Worm (Caenorhabditis elegans) whole organism, L2 larva: ENCODE measurements around the gene R10H10.7.

ENCODE experiments used
- C34F6.9 ChIP-seq: fragments of 150-350 bp; optimal IDR thresholded peaks from 2 replicates; lab custom pipeline; 2014; ENCODE audit warnings: missing biosample characterization, missing genetic modification characterization
- F13H6.1 ChIP-seq: sonication (generic microtip); optimal IDR thresholded peaks from 2 replicates; lab custom pipeline; 2016; ENCODE audit warnings: missing genetic modification characterization, missing compliant biosample characterization
- egl-27 ChIP-seq: sonication (generic microtip); optimal IDR thresholded peaks from 3 replicates; lab custom pipeline; 2017; ENCODE audit warnings: missing biosample characterization, missing genetic modification reagents, missing genetic modification characterization
- fos-1 ChIP-seq: fragments of 150-350 bp; optimal IDR thresholded peaks from 2 replicates; lab custom pipeline; 2014; ENCODE audit warnings: missing biosample characterization, missing genetic modification characterization
- lin-39 ChIP-seq: fragments of 150-350 bp; optimal IDR thresholded peaks from 2 replicates; lab custom pipeline; 2014; ENCODE audit warnings: missing biosample characterization, missing genetic modification reagents, missing genetic modification characterization
- mbf-1 ChIP-seq: sonication (generic microtip); optimal IDR thresholded peaks from 2 replicates; lab custom pipeline; 2017; ENCODE audit warnings: missing biosample characterization, missing genetic modification characterization
- mdl-1 ChIP-seq, 2 experiments: fragments of 150-350 bp in 1 of 2; sonication (generic microtip) in 1 of 2; optimal IDR thresholded peaks; 2 replicates each; lab custom pipeline; 2017; ENCODE audit warnings: missing biosample characterization in 2 of 2, missing genetic modification characterization in 2 of 2
- nhr-21 ChIP-seq: fragments of 150-350 bp; optimal IDR thresholded peaks from 2 replicates; lab custom pipeline; 2014; ENCODE audit warnings: missing biosample characterization, missing genetic modification characterization
- nhr-237 ChIP-seq: fragments of 150-350 bp; optimal IDR thresholded peaks from 2 replicates; lab custom pipeline; 2014; ENCODE audit warnings: missing biosample characterization, missing genetic modification characterization
- nhr-77 ChIP-seq: fragments of 150-350 bp; optimal IDR thresholded peaks from 2 replicates; lab custom pipeline; 2014; ENCODE audit warnings: missing biosample characterization, missing genetic modification characterization
- skn-1 ChIP-seq: sonication (generic microtip); optimal IDR thresholded peaks from 2 replicates; lab custom pipeline; 2017; ENCODE audit warnings: missing biosample characterization, missing genetic modification characterization
- unc-62 ChIP-seq: fragments of 150-350 bp; optimal IDR thresholded peaks from 2 replicates; lab custom pipeline; 2014; ENCODE audit warnings: missing biosample characterization, missing genetic modification reagents, missing genetic modification characterization
- zag-1 ChIP-seq: fragments of 150-350 bp; optimal IDR thresholded peaks from 2 replicates; lab custom pipeline; 2014; ENCODE audit warnings: missing biosample characterization, missing genetic modification characterization
- ztf-11 ChIP-seq: sonication (generic microtip); optimal IDR thresholded peaks from 2 replicates; lab custom pipeline; 2017; ENCODE audit warnings: missing biosample characterization, missing genetic modification characterization

- TF ChIP-seq zag-1 (tag; lab: Kevin White, UChicago), result no peak
- TF ChIP-seq skn-1 (tag; lab: Kevin White, UChicago), result no peak
- no peak for TF ChIP-seq unc-62 (GFP tag; lab: Kevin White, UChicago)
- TF ChIP-seq egl-27 (tag; lab: Kevin White, UChicago), result no peak
- no peak for TF ChIP-seq nhr-21
- TF ChIP-seq nhr-77, result no peak
- no peak for TF ChIP-seq F13H6.1 (tag; lab: Kevin White, UChicago)
- TF ChIP-seq C34F6.9 (tag; lab: Kevin White, UChicago), result no peak
- no peak for TF ChIP-seq nhr-237 (tag; lab: Kevin White, UChicago)
- TF ChIP-seq mbf-1, result no peak
- TF ChIP-seq fos-1, result no peak
- no peak for TF ChIP-seq mdl-1 (tag; optimal IDR thresholded peaks at IDR 0.05; lab: Kevin White, UChicago)
- TF ChIP-seq ztf-11 (tag; lab: Kevin White, UChicago), result no peak
- TF ChIP-seq lin-39, result no peak
Measured at ce11 chrIV:10449799-10450198, 36.1 kb upstream of the R10H10.7 start, which contains the start of gene F13B12.4.
